Fruit fly (Drosophila melanogaster) whole organism, adult: Measurements from ENCODE around the gene Sema1a.

Source experiments
- CG11617 ChIP-seq: fragments of 200-800 bp; sonication (Bioruptor generic); optimal IDR thresholded peaks from 2 replicates; lab custom pipeline; 2017; ENCODE audit warnings: mild to moderate bottlenecking, missing biosample characterization, missing genetic modification reagents, missing genetic modification characterization
- CG12768 ChIP-seq: fragments of 200-800 bp; sonication (Bioruptor generic); optimal IDR thresholded peaks from 2 replicates; lab custom pipeline; 2017; ENCODE audit warnings: missing biosample characterization, missing genetic modification characterization, mild to moderate bottlenecking, moderate library complexity, missing genetic modification reagents
- CG14711 ChIP-seq: fragments of 200-800 bp; sonication (Bioruptor generic); optimal IDR thresholded peaks from 2 replicates; lab custom pipeline; 2018; ENCODE audit warnings: missing biosample characterization, mild to moderate bottlenecking, missing genetic modification characterization, moderate library complexity
- CG1620 ChIP-seq: fragments of 200-800 bp; sonication (Bioruptor generic); optimal IDR thresholded peaks from 2 replicates; lab custom pipeline; 2016; ENCODE audit warnings: missing biosample characterization, missing genetic modification characterization
- CG33017 ChIP-seq: fragments of 200-800 bp; sonication (Bioruptor generic); optimal IDR thresholded peaks from 2 replicates; lab custom pipeline; 2018; ENCODE audit warnings: missing biosample characterization, mild to moderate bottlenecking, missing genetic modification characterization, moderate library complexity
- CG5204 ChIP-seq: fragments of 200-800 bp; sonication (Bioruptor generic); optimal IDR thresholded peaks from 2 replicates; lab custom pipeline; 2016; ENCODE audit warnings: missing biosample characterization, missing genetic modification characterization
- CG7045 ChIP-seq: fragments of 200-800 bp; sonication (Bioruptor generic); optimal IDR thresholded peaks from 2 replicates; lab custom pipeline; 2017; ENCODE audit warnings: missing biosample characterization, mild to moderate bottlenecking, missing genetic modification characterization
- CG7101 ChIP-seq: fragments of 200-800 bp; sonication (Bioruptor generic); optimal IDR thresholded peaks from 2 replicates; lab custom pipeline; 2018; ENCODE audit warnings: missing biosample characterization, mild to moderate bottlenecking, missing genetic modification characterization, moderate library complexity
- Clk ChIP-seq: fragments of 200-800 bp; sonication (Bioruptor generic); optimal IDR thresholded peaks from 2 replicates; lab custom pipeline; 2017; ENCODE audit warnings: missing biosample characterization, missing genetic modification characterization
- Crg-1 ChIP-seq: fragments of 200-800 bp; sonication (Bioruptor generic); optimal IDR thresholded peaks from 2 replicates; lab custom pipeline; 2016; ENCODE audit warnings: missing biosample characterization, missing genetic modification characterization
- Hr96 ChIP-seq: fragments of 200-800 bp; sonication (Bioruptor generic); optimal IDR thresholded peaks from 2 replicates; lab custom pipeline; 2016; ENCODE audit warnings: missing biosample characterization, missing genetic modification characterization
- Mnt ChIP-seq: fragments of 200-800 bp; sonication (Bioruptor generic); optimal IDR thresholded peaks from 2 replicates; lab custom pipeline; 2016; ENCODE audit warnings: missing biosample characterization, mild to moderate bottlenecking, missing genetic modification characterization
- bab1 ChIP-seq: fragments of 200-800 bp; sonication (Bioruptor generic); optimal IDR thresholded peaks from 3 replicates; lab custom pipeline; 2019; ENCODE audit warnings: missing biosample characterization, mild to moderate bottlenecking, missing genetic modification characterization, moderate library complexity
- cic ChIP-seq: fragments of 200-800 bp; sonication (Bioruptor generic); optimal IDR thresholded peaks from 2 replicates; lab custom pipeline; 2017; ENCODE audit warnings: missing biosample characterization, mild to moderate bottlenecking, missing genetic modification characterization, moderate library complexity
- cnc ChIP-seq, 2 experiments: fragments of >200 bp; optimal IDR thresholded peaks; 2 replicates each; lab custom pipeline; 2017
- kay ChIP-seq: fragments of 200-800 bp; sonication (Bioruptor generic); peaks from one replicate; lab custom pipeline; 2016; ENCODE audit warnings: missing biosample characterization, missing genetic modification characterization, borderline replicate concordance
- ovo ChIP-seq: fragments of 200-800 bp; sonication (Bioruptor generic); optimal IDR thresholded peaks from 2 replicates; lab custom pipeline; 2016; ENCODE audit warnings: missing biosample characterization, missing genetic modification characterization
- pad ChIP-seq: fragments of 200-800 bp; sonication (Bioruptor generic); optimal IDR thresholded peaks from 3 replicates; lab custom pipeline; 2017; ENCODE audit warnings: missing biosample characterization, missing genetic modification characterization, mild to moderate bottlenecking, moderate library complexity, missing genetic modification reagents
- tj ChIP-seq: fragments of 200-800 bp; sonication (Bioruptor generic); optimal IDR thresholded peaks from 3 replicates; lab custom pipeline; 2017; ENCODE audit warnings: missing biosample characterization, mild to moderate bottlenecking, missing genetic modification characterization, moderate library complexity
- toe ChIP-seq: fragments of 200-800 bp; sonication (Bioruptor generic); optimal IDR thresholded peaks from 2 replicates; lab custom pipeline; 2016; ENCODE audit warnings: missing biosample characterization, missing genetic modification characterization

Sema1a gene

DNA sequence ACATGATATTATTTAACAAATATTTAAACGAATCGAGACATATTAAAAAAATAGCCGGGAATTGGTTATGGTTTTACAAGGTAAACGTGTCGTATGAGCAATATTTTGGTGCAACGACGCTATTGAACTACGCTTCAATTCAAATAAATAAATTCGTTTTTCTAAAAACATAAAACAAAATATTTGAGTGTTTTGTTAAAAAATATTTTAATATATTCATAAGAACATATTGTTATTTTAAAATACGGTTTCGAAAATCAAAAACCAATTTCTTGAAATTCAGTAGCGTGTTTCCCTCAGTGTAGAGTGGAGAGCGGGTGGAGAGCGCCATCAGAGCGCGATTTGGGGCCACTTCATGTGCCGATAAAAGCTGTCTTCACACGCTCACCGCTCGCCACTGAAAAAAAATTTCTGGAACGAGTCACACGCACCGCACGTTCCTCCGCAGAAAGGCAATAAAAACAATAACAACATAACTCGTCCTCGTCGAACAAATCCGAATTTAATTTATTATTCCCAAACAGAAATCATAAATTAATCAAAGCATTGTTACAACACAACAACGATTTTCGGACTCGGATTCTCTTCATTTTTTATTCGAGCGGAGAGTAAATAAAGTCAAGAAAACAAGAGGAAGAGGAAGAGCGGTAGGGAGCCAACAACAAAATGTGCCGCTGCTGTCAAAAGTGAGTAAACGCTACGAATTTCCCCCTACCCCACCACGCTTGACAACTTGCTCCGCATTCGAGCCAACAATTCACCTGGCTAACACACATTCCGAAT lies 6.4 kb upstream of the Sema1a start:
- TF ChIP-seq bab1 (GFP tag; lab: Kevin White, UChicago) (peak; percentile 83), CG7045 (peak; percentile 89), kay (GFP tag; lab: Kevin White, UChicago) (peak; percentile 70), cic (no peak), Clk (GFP tag; lab: Kevin White, UChicago) (no peak), CG12768 (peak; percentile 71), CG33017 (peak; percentile 88), CG5204 (GFP tag; lab: Kevin White, UChicago) (peak; percentile 61), cnc (optimal IDR thresholded peaks at IDR 0.05; lab: Kevin White, UChicago) (no peak), CG14711 (tag; lab: Kevin White, UChicago) (peak; percentile 81), CG7101 (tag; lab: Kevin White, UChicago) (peak; percentile 87), Mnt (GFP tag; lab: Kevin White, UChicago) (no peak), pad (GFP tag; lab: Kevin White, UChicago) (peak; percentile 71), CG1620 (peak; percentile 49), tj (GFP tag; lab: Kevin White, UChicago) (peak; percentile 36), ovo (GFP tag; lab: Kevin White, UChicago) (peak; percentile 59), Crg-1 (GFP tag; lab: Kevin White, UChicago) (peak; percentile 40), Hr96 (GFP tag; lab: Kevin White, UChicago) (peak; percentile 47), toe (GFP tag; lab: Kevin White, UChicago) (peak; percentile 16), CG11617 (GFP tag; lab: Kevin White, UChicago) (peak; percentile 94)

DNA sequence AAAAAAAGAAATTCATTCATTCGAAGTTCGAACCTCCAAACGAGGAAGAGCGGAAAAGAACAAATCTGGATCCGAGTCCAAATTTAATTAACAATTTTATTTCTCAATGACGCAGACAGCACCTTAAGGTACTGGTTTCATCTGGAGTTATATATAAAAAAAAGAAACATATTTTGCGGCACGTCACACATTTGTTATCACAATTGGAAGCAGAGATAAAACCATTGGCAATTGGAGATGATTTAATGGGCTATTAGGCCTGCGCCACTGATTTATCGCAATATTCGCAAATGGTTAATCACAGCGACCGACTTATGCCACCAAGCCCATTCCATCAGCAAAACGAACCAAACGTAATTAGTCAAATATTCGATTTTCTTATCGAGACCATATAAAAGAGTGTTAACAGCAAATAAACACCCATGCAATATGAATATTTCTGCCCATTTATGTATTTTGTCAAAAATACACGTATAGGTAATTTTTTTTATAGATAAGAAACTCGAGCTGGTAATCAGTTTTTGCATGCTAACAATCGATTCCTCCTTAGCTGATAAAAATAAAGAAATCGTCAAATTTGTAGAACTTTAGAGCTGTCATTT lies 3.4 kb upstream of the Sema1a start:
- TF ChIP-seq kay (GFP tag; lab: Kevin White, UChicago) = peak; percentile 65
- no peak for TF ChIP-seq CG7101 (tag; lab: Kevin White, UChicago)
- no peak for TF ChIP-seq cnc (optimal IDR thresholded peaks at IDR 0.05; lab: Kevin White, UChicago)
- TF ChIP-seq CG12768 = no peak
- TF ChIP-seq CG1620 = no peak
- TF ChIP-seq bab1 (GFP tag; lab: Kevin White, UChicago) = no peak

DNA sequence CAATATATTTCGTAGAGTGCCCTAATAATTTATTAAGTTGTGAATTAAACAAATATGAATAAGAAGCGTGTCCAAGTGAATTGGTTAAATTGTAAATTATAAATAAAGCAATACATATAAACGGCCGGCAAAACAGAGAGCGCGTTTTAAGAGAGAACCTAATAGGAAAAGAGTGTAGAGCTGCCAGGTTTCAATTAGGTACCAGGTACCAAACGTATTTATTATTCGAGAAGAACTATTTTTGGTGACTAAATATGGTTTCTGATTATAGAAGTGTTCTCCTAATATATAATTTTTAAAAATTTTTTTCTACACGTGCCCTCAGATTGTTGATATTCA lies 256 bp downstream of the Sema1a start:
- TF ChIP-seq Crg-1 (GFP tag; lab: Kevin White, UChicago) (no peak), CG14711 (tag; lab: Kevin White, UChicago) (peak; percentile 46)

DNA sequence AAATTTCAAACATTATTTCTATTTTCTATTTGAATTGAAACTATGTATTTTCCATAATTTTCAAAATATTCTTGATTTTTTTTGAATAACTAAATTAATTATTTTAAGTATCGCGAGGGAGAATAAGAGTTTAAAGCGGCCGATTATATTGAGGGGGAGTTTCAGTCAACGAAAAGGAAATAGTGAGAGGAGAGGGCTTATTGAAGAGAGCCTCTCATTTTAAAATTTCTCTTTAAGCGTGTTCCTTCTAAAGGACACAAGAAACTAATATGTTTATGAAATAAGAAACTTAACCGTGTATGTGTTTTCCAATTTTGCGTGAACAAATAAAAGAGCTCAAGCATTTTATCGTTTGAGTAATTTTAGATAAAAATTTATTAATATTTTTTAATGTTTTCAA lies 692 bp downstream of the Sema1a start:
- no peak for TF ChIP-seq CG12768
- TF ChIP-seq pad (GFP tag; lab: Kevin White, UChicago) = no peak
- no peak for TF ChIP-seq cnc (optimal IDR thresholded peaks at IDR 0.05; lab: Kevin White, UChicago)
- TF ChIP-seq tj (GFP tag; lab: Kevin White, UChicago) = no peak
- no peak for TF ChIP-seq CG7045
- no peak for TF ChIP-seq CG1620
- no peak for TF ChIP-seq CG33017
- TF ChIP-seq CG5204 (GFP tag; lab: Kevin White, UChicago) = no peak
- no peak for TF ChIP-seq CG11617 (GFP tag; lab: Kevin White, UChicago)
- no peak for TF ChIP-seq Clk (GFP tag; lab: Kevin White, UChicago)

DNA sequence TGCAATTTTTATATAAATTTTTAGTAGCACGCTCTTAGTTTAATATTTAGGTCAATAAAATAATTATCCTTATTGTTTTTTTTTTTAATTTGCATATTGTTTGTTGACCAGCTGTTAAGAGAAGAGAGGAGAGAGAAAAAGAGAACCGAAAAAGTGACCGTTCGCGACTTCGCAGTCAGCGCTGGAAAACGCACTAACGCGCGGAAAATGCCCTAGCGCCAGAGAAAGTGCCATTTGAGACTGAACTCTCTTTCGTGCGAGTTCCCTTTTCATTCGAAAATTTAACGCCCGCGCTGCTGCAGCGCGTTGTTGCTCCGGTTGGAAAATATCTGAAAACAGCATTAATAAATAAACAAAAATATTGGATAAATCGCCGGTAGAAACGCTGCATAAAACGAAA lies 1.2 kb downstream of the Sema1a start:
- TF ChIP-seq tj (GFP tag; lab: Kevin White, UChicago) (no peak), Clk (GFP tag; lab: Kevin White, UChicago) (no peak), CG12768 (no peak), Mnt (GFP tag; lab: Kevin White, UChicago) (no peak), cic (no peak), CG1620 (no peak)

DNA sequence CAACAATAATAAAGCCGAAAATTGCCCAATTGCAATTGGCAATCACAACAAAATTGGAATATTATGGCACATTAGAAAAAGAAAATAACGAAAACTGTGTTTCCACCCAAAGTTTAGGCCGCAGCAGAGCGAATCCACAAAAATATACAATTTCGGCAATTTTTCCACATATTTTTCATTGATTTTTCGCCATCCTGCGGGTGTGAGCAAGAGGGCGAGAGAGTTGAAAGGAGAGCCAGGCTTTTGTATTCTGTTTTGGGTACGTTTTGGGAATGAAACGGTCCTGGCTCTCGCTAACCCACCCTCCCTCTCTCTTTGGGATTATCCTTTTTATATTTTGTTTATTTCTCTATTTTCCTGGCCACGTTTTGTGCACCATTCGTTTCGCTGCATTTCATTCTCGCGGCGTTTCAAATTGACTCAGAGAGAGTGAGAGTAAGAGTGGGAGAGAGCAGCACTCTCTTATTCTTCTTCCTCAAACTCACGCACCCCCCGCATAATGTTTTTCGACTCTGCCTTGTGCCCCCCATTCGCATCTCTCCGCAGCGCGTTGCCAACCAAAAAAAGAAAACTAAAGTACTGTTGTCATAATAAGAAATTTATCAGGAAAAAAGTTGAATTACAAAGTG lies 1.9 kb downstream of the Sema1a start:
- TF ChIP-seq CG1620 (no peak), tj (GFP tag; lab: Kevin White, UChicago) (no peak), cic (no peak), bab1 (GFP tag; lab: Kevin White, UChicago) (no peak), CG33017 (no peak), CG14711 (tag; lab: Kevin White, UChicago) (no peak), Mnt (GFP tag; lab: Kevin White, UChicago) (no peak), cnc (optimal IDR thresholded peaks at IDR 0.05; lab: Kevin White, UChicago) (no peak), CG7101 (tag; lab: Kevin White, UChicago) (no peak), CG7045 (no peak), pad (GFP tag; lab: Kevin White, UChicago) (no peak), kay (GFP tag; lab: Kevin White, UChicago) (no peak), CG12768 (no peak), Clk (GFP tag; lab: Kevin White, UChicago) (no peak), CG11617 (GFP tag; lab: Kevin White, UChicago) (no peak), toe (GFP tag; lab: Kevin White, UChicago) (no peak), Crg-1 (GFP tag; lab: Kevin White, UChicago) (no peak), ovo (GFP tag; lab: Kevin White, UChicago) (no peak), CG5204 (GFP tag; lab: Kevin White, UChicago) (no peak)
